Worm (Caenorhabditis elegans): ENCODE data around the gene sax-2.
A peak's percentile ranks its signal among the peaks of the same experiment; 100 is the strongest.

The sax-2 gene

ce11 chrIII:5141935-5142334 lies 32.4 kb downstream of the sax-2 start:
- TF ChIP-seq T22C8.4 (GFP tag; IDR thresholded peaks at IDR 0.05): no peak
- TF ChIP-seq ztf-23 (GFP tag; IDR thresholded peaks at IDR 0.05): no peak
- no peak for TF ChIP-seq med-1 (GFP tag; optimal IDR thresholded peaks at IDR 0.05; ENCODE audit: insufficient read depth)
- no peak for TF ChIP-seq klf-2 (GFP tag; conservative IDR thresholded peaks at IDR 0.05)

- TF ChIP-seq klf-2 (GFP tag; conservative IDR thresholded peaks at IDR 0.05) (no peak), ztf-29 (GFP tag; IDR thresholded peaks at IDR 0.05) (no peak), flt-1 (GFP tag; IDR thresholded peaks at IDR 0.05) (no peak), T22C8.4 (GFP tag; IDR thresholded peaks at IDR 0.05) (no peak), ref-1 (GFP tag; conservative IDR thresholded peaks at IDR 0.05) (no peak), cog-1 (tag; optimal IDR thresholded peaks at IDR 0.05) (no peak), tab-1 (GFP tag; IDR thresholded peaks at IDR 0.05) (no peak), ztf-23 (GFP tag; IDR thresholded peaks at IDR 0.05) (no peak), med-1 (GFP tag; optimal IDR thresholded peaks at IDR 0.05; ENCODE audit: insufficient read depth) (no peak)
Observed at ce11 chrIII:5143520-5143919, 34.0 kb downstream of the sax-2 start.

- TF ChIP-seq ztf-23 (GFP tag; IDR thresholded peaks at IDR 0.05) (no peak), med-1 (GFP tag; optimal IDR thresholded peaks at IDR 0.05; ENCODE audit: insufficient read depth) (no peak), ref-1 (GFP tag; conservative IDR thresholded peaks at IDR 0.05) (no peak), flt-1 (GFP tag; IDR thresholded peaks at IDR 0.05) (no peak), T22C8.4 (GFP tag; IDR thresholded peaks at IDR 0.05) (no peak), cog-1 (tag; optimal IDR thresholded peaks at IDR 0.05) (no peak), klf-2 (GFP tag; conservative IDR thresholded peaks at IDR 0.05) (no peak), ztf-29 (GFP tag; IDR thresholded peaks at IDR 0.05) (no peak)
Observed at ce11 chrIII:5144169-5144568, 34.7 kb downstream of the sax-2 start.

- no peak for TF ChIP-seq flt-1 (GFP tag; IDR thresholded peaks at IDR 0.05)
- no peak for TF ChIP-seq med-1 (GFP tag; optimal IDR thresholded peaks at IDR 0.05; ENCODE audit: insufficient read depth)
- TF ChIP-seq ztf-23 (GFP tag; IDR thresholded peaks at IDR 0.05): no peak
- TF ChIP-seq cog-1 (tag; optimal IDR thresholded peaks at IDR 0.05): no peak
- no peak for TF ChIP-seq T22C8.4 (GFP tag; IDR thresholded peaks at IDR 0.05)
- TF ChIP-seq ztf-29 (GFP tag; IDR thresholded peaks at IDR 0.05): no peak
- TF ChIP-seq tab-1 (GFP tag; IDR thresholded peaks at IDR 0.05): no peak
- no peak for TF ChIP-seq klf-2 (GFP tag; conservative IDR thresholded peaks at IDR 0.05)
- TF ChIP-seq ref-1 (GFP tag; conservative IDR thresholded peaks at IDR 0.05): no peak
Observed at ce11 chrIII:5145874-5146273, 36.4 kb downstream of the sax-2 start.

- no peak for TF ChIP-seq cog-1 (tag; optimal IDR thresholded peaks at IDR 0.05)
- no peak for TF ChIP-seq klf-2 (GFP tag; conservative IDR thresholded peaks at IDR 0.05)
- TF ChIP-seq T22C8.4 (GFP tag; IDR thresholded peaks at IDR 0.05): no peak
- no peak for TF ChIP-seq ztf-29 (GFP tag; IDR thresholded peaks at IDR 0.05)
- TF ChIP-seq med-1 (GFP tag; optimal IDR thresholded peaks at IDR 0.05; ENCODE audit: insufficient read depth): no peak
- TF ChIP-seq tab-1 (GFP tag; IDR thresholded peaks at IDR 0.05): no peak
- no peak for TF ChIP-seq ztf-23 (GFP tag; IDR thresholded peaks at IDR 0.05)
- no peak for TF ChIP-seq flt-1 (GFP tag; IDR thresholded peaks at IDR 0.05)
- no peak for TF ChIP-seq ref-1 (GFP tag; conservative IDR thresholded peaks at IDR 0.05)
Observed at ce11 chrIII:5146749-5147148, 37.2 kb downstream of the sax-2 start.

ce11 chrIII:5147445-5147844 lies 37.9 kb downstream of the sax-2 start:
- no peak for TF ChIP-seq tab-1 (GFP tag; IDR thresholded peaks at IDR 0.05)

- no peak for TF ChIP-seq tab-1 (GFP tag; IDR thresholded peaks at IDR 0.05)
- TF ChIP-seq cog-1 (tag; optimal IDR thresholded peaks at IDR 0.05): no peak
- TF ChIP-seq ztf-23 (GFP tag; IDR thresholded peaks at IDR 0.05): no peak
- no peak for TF ChIP-seq klf-2 (GFP tag; conservative IDR thresholded peaks at IDR 0.05)
- TF ChIP-seq T22C8.4 (GFP tag; IDR thresholded peaks at IDR 0.05): no peak
- TF ChIP-seq med-1 (GFP tag; optimal IDR thresholded peaks at IDR 0.05; ENCODE audit: insufficient read depth): no peak
- no peak for TF ChIP-seq ref-1 (GFP tag; conservative IDR thresholded peaks at IDR 0.05)
- TF ChIP-seq flt-1 (GFP tag; IDR thresholded peaks at IDR 0.05): no peak
- TF ChIP-seq ztf-29 (GFP tag; IDR thresholded peaks at IDR 0.05): no peak
Observed at ce11 chrIII:5149478-5149877, 40.0 kb downstream of the sax-2 start, which contains the start of gene Y54H5A.2. Gene Y54H5A.2, minus strand, starts transcription at chrIII:5149578.

ce11 chrIII:5150012-5150411 lies 40.5 kb downstream of the sax-2 start:
- no peak for TF ChIP-seq ref-1 (GFP tag; conservative IDR thresholded peaks at IDR 0.05)
- TF ChIP-seq tab-1 (GFP tag; IDR thresholded peaks at IDR 0.05): no peak
- TF ChIP-seq T22C8.4 (GFP tag; IDR thresholded peaks at IDR 0.05): no peak
- no peak for TF ChIP-seq ztf-23 (GFP tag; IDR thresholded peaks at IDR 0.05)
- TF ChIP-seq ztf-29 (GFP tag; IDR thresholded peaks at IDR 0.05): no peak
- no peak for TF ChIP-seq klf-2 (GFP tag; conservative IDR thresholded peaks at IDR 0.05)
- TF ChIP-seq flt-1 (GFP tag; IDR thresholded peaks at IDR 0.05): no peak
- TF ChIP-seq med-1 (GFP tag; optimal IDR thresholded peaks at IDR 0.05; ENCODE audit: insufficient read depth): no peak
- TF ChIP-seq cog-1 (tag; optimal IDR thresholded peaks at IDR 0.05): no peak

ce11 chrIII:5150980-5151379 lies 41.5 kb downstream of the sax-2 start:
- TF ChIP-seq ztf-23 (GFP tag; IDR thresholded peaks at IDR 0.05) (no peak), med-1 (GFP tag; optimal IDR thresholded peaks at IDR 0.05; ENCODE audit: insufficient read depth) (no peak), klf-2 (GFP tag; conservative IDR thresholded peaks at IDR 0.05) (no peak), T22C8.4 (GFP tag; IDR thresholded peaks at IDR 0.05) (no peak), ref-1 (GFP tag; conservative IDR thresholded peaks at IDR 0.05) (no peak), flt-1 (GFP tag; IDR thresholded peaks at IDR 0.05) (no peak), cog-1 (tag; optimal IDR thresholded peaks at IDR 0.05) (no peak), ztf-29 (GFP tag; IDR thresholded peaks at IDR 0.05) (no peak), tab-1 (GFP tag; IDR thresholded peaks at IDR 0.05) (no peak)

ce11 chrIII:5153137-5153536 lies 43.6 kb downstream of the sax-2 start, which contains the start of the genes rbm-42 and grwd-1:
Gene rbm-42, minus strand, starts transcription at chrIII:5153229.
Gene grwd-1, plus strand, starts transcription at chrIII:5153464.
- TF ChIP-seq ref-1 (GFP tag; conservative IDR thresholded peaks at IDR 0.05): no peak
- no peak for TF ChIP-seq flt-1 (GFP tag; IDR thresholded peaks at IDR 0.05)
- peak; percentile 2 for TF ChIP-seq cog-1 (tag; optimal IDR thresholded peaks at IDR 0.05)
- TF ChIP-seq ztf-23 (GFP tag; IDR thresholded peaks at IDR 0.05): peak; percentile 36; the same call in 1 of the 2 replicates
- no peak for TF ChIP-seq ztf-29 (GFP tag; IDR thresholded peaks at IDR 0.05)
- TF ChIP-seq med-1 (GFP tag; optimal IDR thresholded peaks at IDR 0.05; ENCODE audit: insufficient read depth): no peak
- TF ChIP-seq tab-1 (GFP tag; IDR thresholded peaks at IDR 0.05): no peak
- TF ChIP-seq klf-2 (GFP tag; conservative IDR thresholded peaks at IDR 0.05): no peak
- TF ChIP-seq T22C8.4 (GFP tag; IDR thresholded peaks at IDR 0.05): no peak
